Fruit fly (Drosophila melanogaster): Measurements from ENCODE around the gene CG14384.

Gene CG14384

DNA sequence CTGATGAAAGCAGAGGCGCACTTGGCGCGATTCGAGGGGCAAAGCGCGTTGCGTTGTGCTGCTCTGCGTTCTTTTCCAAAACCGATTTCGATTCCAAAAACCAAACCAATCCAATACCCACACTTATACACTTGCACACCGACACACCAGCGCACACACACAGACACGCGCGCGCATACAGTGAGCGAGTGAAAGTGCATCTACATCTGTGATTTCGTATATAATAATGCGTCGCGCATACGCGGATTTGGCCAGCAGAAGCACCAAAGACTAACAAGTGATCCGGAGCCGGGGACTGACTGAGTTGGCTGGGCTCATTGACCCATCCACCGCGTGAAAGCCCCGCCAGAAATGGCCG lies 30.7 kb upstream of the CG14384 start:
- TF ChIP-seq wdn (GFP tag; IDR thresholded peaks at IDR 0.05) (no peak), cg (GFP tag; optimal IDR thresholded peaks at IDR 0.05) (peak; percentile 92), sens-2 (GFP tag; IDR thresholded peaks at IDR 0.05) (no peak), Opbp (GFP tag; IDR thresholded peaks at IDR 0.05; ENCODE audit: partially characterized antibody) (0 out of 3 replicates have a peak, but pooled peaks have one; percentile 1), Ets65A (GFP tag) (peak; percentile 22), MESR4 (GFP tag; optimal IDR thresholded peaks at IDR 0.05) (peak; percentile 4), CG8478 (optimal IDR thresholded peaks at IDR 0.05) (peak; percentile 40), CG4617 (GFP tag; optimal IDR thresholded peaks at IDR 0.05; ENCODE audit: borderline replicate concordance) (peak; percentile 18), Sry-δ (GFP tag; optimal IDR thresholded peaks at IDR 0.05) (no peak), HHEX (GFP tag; optimal IDR thresholded peaks at IDR 0.05) (no peak), CG8388 (GFP tag; optimal IDR thresholded peaks at IDR 0.05) (peak; percentile 97), Adf1 (GFP tag; IDR thresholded peaks at IDR 0.05) (no peak)

- TF ChIP-seq CG11560 (tag; IDR thresholded peaks at IDR 0.05) (no peak), CG12659 (GFP tag; optimal IDR thresholded peaks at IDR 0.05) (peak; percentile 70), ranshi (GFP tag; IDR thresholded peaks at IDR 0.05) (no peak), CG12219 (GFP tag; optimal IDR thresholded peaks at IDR 0.05) (no peak), pan (optimal IDR thresholded peaks at IDR 0.05) (no peak), pan (GFP tag; optimal IDR thresholded peaks at IDR 0.05 in 1 of 2, IDR thresholded peaks at IDR 0.05 in 1 of 2) (no peak), Antp (GFP tag; optimal IDR thresholded peaks at IDR 0.05) (no peak), sr (GFP tag; IDR thresholded peaks at IDR 0.05) (no peak), row (GFP tag; IDR thresholded peaks at IDR 0.05) (peak; percentile 84), CG18476 (GFP tag; optimal IDR thresholded peaks at IDR 0.05) (peak; percentile 6), MBD-R2 (GFP tag; IDR thresholded peaks at IDR 0.05) (peak; percentile 59), dati (GFP tag; IDR thresholded peaks at IDR 0.05) (no peak), ato (GFP tag; IDR thresholded peaks at IDR 0.05; ENCODE audit: partially characterized antibody) (no peak), Bdp1 (GFP tag; optimal IDR thresholded peaks at IDR 0.05) (no peak), ci (GFP tag; IDR thresholded peaks at IDR 0.05) (no peak), CG34376 (GFP tag; optimal IDR thresholded peaks at IDR 0.05) (peak; percentile 5), sqz (GFP tag; optimal IDR thresholded peaks at IDR 0.05) (no peak), Dek (tag; optimal IDR thresholded peaks at IDR 0.05) (peak; percentile 23), CG8281 (tag; optimal IDR thresholded peaks at IDR 0.05) (no peak), sc (optimal IDR thresholded peaks at IDR 0.05) (no peak), sc (GFP tag; optimal IDR thresholded peaks at IDR 0.05) (no peak), Med (GFP tag) (peak; percentile 65), CG10321 (GFP tag; IDR thresholded peaks at IDR 0.05) (no peak), toy (GFP tag; IDR thresholded peaks at IDR 0.05) (no peak), Nf-YC (tag; optimal IDR thresholded peaks at IDR 0.05) (no peak), CG3407 (GFP tag; optimal IDR thresholded peaks at IDR 0.05) (no peak), psq (GFP tag; optimal IDR thresholded peaks at IDR 0.05) (no peak), Atf6 (GFP tag; IDR thresholded peaks at IDR 0.05) (no peak), NfI (GFP tag; optimal IDR thresholded peaks at IDR 0.05) (no peak), chif (GFP tag; optimal IDR thresholded peaks at IDR 0.05) (peak in 1 of 2 experiments; percentile 7), CG10267 (tag; optimal IDR thresholded peaks at IDR 0.05) (peak; percentile 29), CG12942 (GFP tag; optimal IDR thresholded peaks at IDR 0.05) (no peak), tgo (GFP tag; IDR thresholded peaks at IDR 0.05) (no peak), CG15073 (GFP tag; optimal IDR thresholded peaks at IDR 0.05) (no peak), HLH54F (GFP tag; optimal IDR thresholded peaks at IDR 0.05) (peak; percentile 40), slbo (GFP tag; IDR thresholded peaks at IDR 0.05) (peak; percentile 56), CG13424 (tag; optimal IDR thresholded peaks at IDR 0.05) (peak; percentile 35), Ssrp (tag; optimal IDR thresholded peaks at IDR 0.05) (peak; percentile 2), lilli (GFP tag; optimal IDR thresholded peaks at IDR 0.05) (peak; percentile 30)
Measured at dm6 chr3R:12997550-12998233, 30.2 kb upstream of the CG14384 start, which contains the start of the genes CG17327, CG44194 and CG7518. Gene CG17327 (minus strand): TSS chr3R:12997726. Gene CG44194 (minus strand): TSS chr3R:12997726. Gene CG7518 (plus strand): TSS chr3R:12998089.

Data from whole organism, embryonic.